Worm (Caenorhabditis elegans): ENCODE data around the gene ttr-17.

ce11 chrIV:11030117-11030516 lies 36.7 kb downstream of the ttr-17 start:
- no peak for TF ChIP-seq him-1 (tag; optimal IDR thresholded peaks at IDR 0.05)
- TF ChIP-seq dao-5 (tag; optimal IDR thresholded peaks at IDR 0.05) = no peak
- no peak for TF ChIP-seq W03F9.2 (tag; optimal IDR thresholded peaks at IDR 0.05)

Measured in whole organism, L4/young adult.